Fruit fly (Drosophila melanogaster) S2 (cell line): Measurements from ENCODE around the gene CG32069.

Experiments
- CG8478 ChIP-seq: fragments of >200 bp; optimal IDR thresholded peaks from 2 replicates; lab custom pipeline; 2018
- CTCF ChIP-seq, 2 experiments: fragments of >200 bp; optimal IDR thresholded peaks; 2 replicates each; lab custom pipeline; 2018

CG32069 gene

dm6 chr3L:11084557-11085231 lies 22.3 kb upstream of the CG32069 start:
- TF ChIP-seq CTCF (optimal IDR thresholded peaks at IDR 0.05; lab: Kevin White, UChicago): no peak
- no peak for TF ChIP-seq CG8478

dm6 chr3L:11083605-11084004 lies 21.2 kb upstream of the CG32069 start:
- TF ChIP-seq CG8478 (no peak), CTCF (optimal IDR thresholded peaks at IDR 0.05; lab: Kevin White, UChicago) (no peak)

dm6 chr3L:11074043-11074853 lies 11.8 kb upstream of the CG32069 start, which contains the start of the genes Pfdn2 and Noc1:
Pfdn2 (minus strand) TSS chr3L:11074388.
Noc1 (plus strand) TSS chr3L:11074769.
- no peak for TF ChIP-seq CTCF (optimal IDR thresholded peaks at IDR 0.05; lab: Kevin White, UChicago)
- no peak for TF ChIP-seq CG8478

dm6 chr3L:11071057-11071456 lies 8.6 kb upstream of the CG32069 start:
- TF ChIP-seq CTCF (optimal IDR thresholded peaks at IDR 0.05; lab: Kevin White, UChicago): no peak
- no peak for TF ChIP-seq CG8478

dm6 chr3L:11070372-11070854 lies 8.0 kb upstream of the CG32069 start, which contains the start of gene Mocs1:
Mocs1 (plus strand) TSS chr3L:11070526.
- TF ChIP-seq CTCF (optimal IDR thresholded peaks at IDR 0.05; lab: Kevin White, UChicago): no peak
- no peak for TF ChIP-seq CG8478

dm6 chr3L:11069764-11070163 lies 7.3 kb upstream of the CG32069 start, which contains the start of gene CG6310:
CG6310 (minus strand) TSS chr3L:11069864.
- TF ChIP-seq CG8478 (no peak), CTCF (optimal IDR thresholded peaks at IDR 0.05; lab: Kevin White, UChicago) (no peak)

- no peak for TF ChIP-seq CTCF (optimal IDR thresholded peaks at IDR 0.05; lab: Kevin White, UChicago)
- TF ChIP-seq CG8478: no peak
Measured at dm6 chr3L:11065850-11066249, 3.4 kb upstream of the CG32069 start.

dm6 chr3L:11064689-11065088 lies 2.3 kb upstream of the CG32069 start, which contains the start of the genes CG32075, CG45101 and SuUR:
CG32075 (minus strand) TSS chr3L:11064941.
CG45101 (plus strand) TSS chr3L:11064991.
SuUR (plus strand) TSS chr3L:11064991.
- TF ChIP-seq CTCF (optimal IDR thresholded peaks at IDR 0.05; lab: Kevin White, UChicago) (no peak), CG8478 (no peak)

dm6 chr3L:11061200-11061599 lies 1.2 kb downstream of the CG32069 start, which contains the start of the genes CG6321 and Blos2:
CG6321 (minus strand) TSS chr3L:11061224.
Blos2 (plus strand) TSS chr3L:11061571.
- TF ChIP-seq CG8478 (no peak), CTCF (optimal IDR thresholded peaks at IDR 0.05; lab: Kevin White, UChicago) (no peak)

dm6 chr3L:11053843-11054242 lies 8.6 kb downstream of the CG32069 start, which contains the start of gene CG7888:
CG7888 (plus strand) TSS chr3L:11054035.
- TF ChIP-seq CTCF (optimal IDR thresholded peaks at IDR 0.05; lab: Kevin White, UChicago) (no peak), CG8478 (no peak)

- TF ChIP-seq CG8478 (no peak), CTCF (optimal IDR thresholded peaks at IDR 0.05; lab: Kevin White, UChicago) (no peak)
Measured at dm6 chr3L:11052760-11053259, 9.6 kb downstream of the CG32069 start.

- TF ChIP-seq CTCF (optimal IDR thresholded peaks at IDR 0.05; lab: Kevin White, UChicago) (no peak), CG8478 (no peak)
Measured at dm6 chr3L:11051271-11051670, 11.1 kb downstream of the CG32069 start, which contains the start of gene CG43693. CG43693 (minus strand) TSS chr3L:11051371.

- TF ChIP-seq CG8478 (no peak), CTCF (optimal IDR thresholded peaks at IDR 0.05; lab: Kevin White, UChicago) (no peak)
Measured at dm6 chr3L:11049414-11049813, 13.0 kb downstream of the CG32069 start.

- TF ChIP-seq CTCF (optimal IDR thresholded peaks at IDR 0.05; lab: Kevin White, UChicago) (peak; percentile 98 to 99), CG8478 (no peak)
Measured at dm6 chr3L:11047877-11048276, 14.5 kb downstream of the CG32069 start.

dm6 chr3L:11046559-11046958 lies 15.9 kb downstream of the CG32069 start:
- TF ChIP-seq CG8478: no peak
- TF ChIP-seq CTCF (optimal IDR thresholded peaks at IDR 0.05; lab: Kevin White, UChicago): no peak
